Worm (Caenorhabditis elegans): ENCODE data around the gene smc-6.

- TF ChIP-seq ama-1 (optimal IDR thresholded peaks at IDR 0.05) (no peak), ceh-9 (tag; optimal IDR thresholded peaks at IDR 0.05) (no peak), nhr-23 (tag; optimal IDR thresholded peaks at IDR 0.05) (no peak), nhr-237 (tag; optimal IDR thresholded peaks at IDR 0.05) (no peak), snpc-4 (tag; optimal IDR thresholded peaks at IDR 0.05) (no peak), ZK546.5 (tag; optimal IDR thresholded peaks at IDR 0.05) (no peak)
These were observed 21.2 kb downstream of the smc-6 start, which contains the start of gene npp-5 for ce11 chrII:11599751-11600150.

Data from whole organism, L3 larva.